Fruit fly (Drosophila melanogaster) whole organism, embryonic: ENCODE results near the gene CG7408.

Experiments
- CG1024 ChIP-seq: fragments of 200-800 bp; sonication (Bioruptor generic); IDR thresholded peaks from 2 replicates; pipeline ENCODE4 v1.3.6; 2022; ENCODE audit warnings: missing biosample characterization, missing genetic modification characterization
- CG10267 ChIP-seq: fragments of 200-800 bp; sonication (Bioruptor generic); optimal IDR thresholded peaks from 2 replicates; lab custom pipeline; 2018; ENCODE audit warnings: missing biosample characterization, mild to moderate bottlenecking, missing genetic modification characterization, moderate library complexity
- CG10431 ChIP-seq: fragments of 200-800 bp; sonication (Bioruptor generic); optimal IDR thresholded peaks from 3 replicates; lab custom pipeline; 2018; ENCODE audit warnings: missing biosample characterization, mild to moderate bottlenecking, missing genetic modification characterization
- CG10565 ChIP-seq: fragments of 200-800 bp; sonication (Bioruptor generic); optimal IDR thresholded peaks from 3 replicates; lab custom pipeline; 2016; ENCODE audit warnings: missing biosample characterization, mild to moderate bottlenecking, missing genetic modification characterization
- CG11085 ChIP-seq: fragments of 200-800 bp; sonication (Bioruptor generic); IDR thresholded peaks from 2 replicates; pipeline ENCODE4 v1.3.6; 2022; ENCODE audit warnings: missing biosample characterization, missing genetic modification characterization
- CG11504 ChIP-seq: fragments of 200-800 bp; sonication (Bioruptor generic); optimal IDR thresholded peaks from 3 replicates; lab custom pipeline; 2019; ENCODE audit warnings: missing biosample characterization, mild to moderate bottlenecking, missing genetic modification characterization, moderate library complexity
- CG12659 ChIP-seq: fragments of 200-800 bp; sonication (Bioruptor generic); optimal IDR thresholded peaks from 3 replicates; lab custom pipeline; 2017; ENCODE audit warnings: mild to moderate bottlenecking, missing biosample characterization, missing genetic modification reagents, missing genetic modification characterization
- CG13296 ChIP-seq: fragments of 200-800 bp; sonication (Bioruptor generic); optimal IDR thresholded peaks from 3 replicates; lab custom pipeline; 2018; ENCODE audit warnings: missing biosample characterization, mild to moderate bottlenecking, missing genetic modification characterization
- CG14710 ChIP-seq: fragments of 200-800 bp; sonication (Bioruptor generic); optimal IDR thresholded peaks from 3 replicates; lab custom pipeline; 2019; ENCODE audit warnings: missing biosample characterization, mild to moderate bottlenecking, missing genetic modification characterization, moderate library complexity
- CG1529 ChIP-seq: fragments of 200-800 bp; sonication (Bioruptor generic); optimal IDR thresholded peaks from 3 replicates; lab custom pipeline; 2018; ENCODE audit warnings: missing biosample characterization, missing genetic modification characterization
- CG1647 ChIP-seq: fragments of 200-800 bp; sonication (Bioruptor generic); optimal IDR thresholded peaks from 3 replicates; lab custom pipeline; 2016; ENCODE audit warnings: missing biosample characterization, missing genetic modification characterization
- CG17186 ChIP-seq: fragments of 200-800 bp; sonication (Bioruptor generic); optimal IDR thresholded peaks from 3 replicates; lab custom pipeline; 2017; ENCODE audit warnings: missing biosample characterization, missing genetic modification reagents, missing genetic modification characterization
- CG17361 ChIP-seq: fragments of 200-800 bp; sonication (Bioruptor generic); IDR thresholded peaks from 3 replicates; pipeline ENCODE4 v1.3.6; 2022; ENCODE audit warnings: missing biosample characterization, missing genetic modification characterization
- CG2129 ChIP-seq: fragments of 200-800 bp; sonication (Bioruptor generic); IDR thresholded peaks from 2 replicates; pipeline ENCODE4 v1.3.6; 2022; ENCODE audit warnings: missing biosample characterization, missing genetic modification characterization; ENCODE audit not compliant: partially characterized antibody
- CG2889 ChIP-seq: fragments of 200-800 bp; sonication (Bioruptor generic); IDR thresholded peaks from 3 replicates; pipeline ENCODE4 v1.3.6; 2022; ENCODE audit warnings: missing biosample characterization, missing genetic modification characterization
- CG3407 ChIP-seq: fragments of 200-800 bp; sonication (Bioruptor generic); optimal IDR thresholded peaks from 2 replicates; lab custom pipeline; 2018; ENCODE audit warnings: missing biosample characterization, mild to moderate bottlenecking, missing genetic modification characterization
- CG3995 ChIP-seq: fragments of 200-800 bp; sonication (Bioruptor generic); optimal IDR thresholded peaks from 3 replicates; lab custom pipeline; 2016; ENCODE audit warnings: missing biosample characterization, missing genetic modification characterization
- CG42726 ChIP-seq: fragments of 200-800 bp; sonication (Bioruptor generic); IDR thresholded peaks from 2 replicates; pipeline ENCODE4 v1.3.6; 2022; ENCODE audit warnings: missing biosample characterization, missing genetic modification characterization; ENCODE audit not compliant: partially characterized antibody
- CG5953 ChIP-seq: fragments of 200-800 bp; sonication (Bioruptor generic); IDR thresholded peaks from 2 replicates; pipeline ENCODE4 v1.3.6; 2022; ENCODE audit warnings: missing biosample characterization, missing genetic modification characterization
- CG9437 ChIP-seq: fragments of 200-800 bp; sonication (Bioruptor generic); optimal IDR thresholded peaks from 2 replicates; lab custom pipeline; 2018; ENCODE audit warnings: missing biosample characterization, mild to moderate bottlenecking, missing genetic modification characterization
- CG9797 ChIP-seq: fragments of 200-800 bp; sonication (Bioruptor generic); optimal IDR thresholded peaks from 3 replicates; lab custom pipeline; 2018; ENCODE audit warnings: missing biosample characterization, mild to moderate bottlenecking, missing genetic modification characterization
- CHES-1-like ChIP-seq: fragments of 200-800 bp; sonication (Bioruptor generic); optimal IDR thresholded peaks from 2 replicates; lab custom pipeline; 2016; ENCODE audit warnings: missing biosample characterization, missing genetic modification characterization
- Chrac-16 ChIP-seq: fragments of 200-800 bp; sonication (Bioruptor generic); optimal IDR thresholded peaks from 3 replicates; lab custom pipeline; 2016; ENCODE audit warnings: missing biosample characterization, missing genetic modification characterization
- Dll ChIP-seq: fragments of 200-800 bp; sonication (Bioruptor generic); IDR thresholded peaks from 4 replicates; pipeline ENCODE4 v1.3.6; 2022; ENCODE audit warnings: missing biosample characterization, missing genetic modification characterization; ENCODE audit not compliant: partially characterized antibody
- Doc3 ChIP-seq: fragments of 200-800 bp; sonication (Bioruptor generic); IDR thresholded peaks from 3 replicates; pipeline ENCODE4 v1.3.6; 2022; ENCODE audit warnings: missing biosample characterization, missing genetic modification characterization; ENCODE audit not compliant: partially characterized antibody
- Ets97D ChIP-seq: fragments of 200-800 bp; sonication (Bioruptor generic); optimal IDR thresholded peaks from 3 replicates; lab custom pipeline; 2016; ENCODE audit warnings: missing biosample characterization, missing genetic modification characterization
- Fer1 ChIP-seq: fragments of 200-800 bp; sonication (Bioruptor generic); optimal IDR thresholded peaks from 2 replicates; lab custom pipeline; 2017; ENCODE audit warnings: missing biosample characterization, mild to moderate bottlenecking, missing genetic modification characterization
- Fer2 ChIP-seq: fragments of 200-800 bp; sonication (Bioruptor generic); optimal IDR thresholded peaks from 2 replicates; lab custom pipeline; 2018; ENCODE audit warnings: missing biosample characterization, mild to moderate bottlenecking, missing genetic modification characterization, moderate library complexity
- Kr ChIP-seq: fragments of 200-800 bp; sonication (Bioruptor generic); optimal IDR thresholded peaks from 2 replicates; lab custom pipeline; 2017; ENCODE audit warnings: missing biosample characterization, mild to moderate bottlenecking, missing genetic modification characterization
- Lim3 ChIP-seq: fragments of 200-800 bp; sonication (Bioruptor generic); IDR thresholded peaks from 2 replicates; pipeline ENCODE4 v1.3.6; 2022; ENCODE audit warnings: missing biosample characterization, missing genetic modification characterization
- Myb ChIP-seq: fragments of 200-800 bp; sonication (Bioruptor generic); optimal IDR thresholded peaks from 2 replicates; lab custom pipeline; 2016; ENCODE audit warnings: missing biosample characterization, missing genetic modification characterization
- Oaz ChIP-seq: fragments of 200-800 bp; sonication (Bioruptor generic); IDR thresholded peaks from 2 replicates; pipeline ENCODE4 v1.3.6; 2022; ENCODE audit warnings: missing biosample characterization, missing genetic modification characterization
- Ptx1 ChIP-seq: fragments of 200-800 bp; sonication (Bioruptor generic); IDR thresholded peaks from 2 replicates; pipeline ENCODE4 v1.3.6; 2022; ENCODE audit warnings: missing biosample characterization, missing genetic modification characterization
- Trl ChIP-seq, 3 experiments: fragments of >200 bp in 2 of 3; fragments of 200-800 bp in 1 of 3; sonication (Bioruptor generic) in 1 of 3; optimal IDR thresholded peaks; 2 replicates in 1 of 3; 3 replicates in 2 of 3; lab custom pipeline; 2016 to 2017; ENCODE audit warnings: missing biosample characterization in 1 of 3, missing genetic modification characterization in 1 of 3
- ap ChIP-seq: fragments of 200-800 bp; sonication (Bioruptor generic); IDR thresholded peaks from 2 replicates; pipeline ENCODE4 v1.3.6; 2022; ENCODE audit warnings: missing biosample characterization, missing genetic modification characterization
- cato ChIP-seq: fragments of 200-800 bp; sonication (Bioruptor generic); optimal IDR thresholded peaks from 2 replicates; lab custom pipeline; 2016; ENCODE audit warnings: missing biosample characterization, missing genetic modification characterization, borderline replicate concordance
- ci ChIP-seq: fragments of 200-800 bp; sonication (Bioruptor generic); IDR thresholded peaks from 3 replicates; pipeline ENCODE4 v1.3.6; 2022; ENCODE audit warnings: missing biosample characterization, missing genetic modification characterization
- crp ChIP-seq, 2 experiments: fragments of 200-800 bp; sonication (Bioruptor generic); optimal IDR thresholded peaks; 2 replicates in 1 of 2; 3 replicates in 1 of 2; lab custom pipeline; 2017; ENCODE audit warnings: missing biosample characterization in 2 of 2, missing genetic modification characterization in 2 of 2, mild to moderate bottlenecking in 1 of 2, moderate library complexity in 1 of 2
- cwo ChIP-seq: fragments of 200-800 bp; sonication (Bioruptor generic); optimal IDR thresholded peaks from 3 replicates; lab custom pipeline; 2017; ENCODE audit warnings: missing biosample characterization, missing genetic modification characterization, mild to moderate bottlenecking, moderate library complexity, missing genetic modification reagents
- en ChIP-seq: fragments of 200-800 bp; sonication (Bioruptor generic); optimal IDR thresholded peaks from 2 replicates; lab custom pipeline; 2016; ENCODE audit warnings: missing biosample characterization, missing genetic modification characterization
- knrl ChIP-seq: fragments of 200-800 bp; sonication (Bioruptor generic); IDR thresholded peaks from 3 replicates; pipeline ENCODE4 v1.3.6; 2022; ENCODE audit warnings: missing biosample characterization, missing genetic modification characterization; ENCODE audit not compliant: partially characterized antibody
- lmd ChIP-seq: fragments of 200-800 bp; sonication (Bioruptor generic); IDR thresholded peaks from 2 replicates; pipeline ENCODE4 v1.3.6; 2022; ENCODE audit warnings: missing biosample characterization, missing genetic modification characterization
- luna ChIP-seq: fragments of 200-800 bp; sonication (Bioruptor generic); optimal IDR thresholded peaks from 2 replicates; lab custom pipeline; 2016; ENCODE audit warnings: missing biosample characterization, missing genetic modification characterization
- sens-2 ChIP-seq: fragments of 200-800 bp; sonication (Bioruptor generic); IDR thresholded peaks from 2 replicates; pipeline ENCODE4 v1.3.6; 2022; ENCODE audit warnings: missing biosample characterization, missing genetic modification characterization
- sisA ChIP-seq: fragments of 200-800 bp; sonication (Bioruptor generic); IDR thresholded peaks from 2 replicates; pipeline ENCODE4 v1.3.6; 2022; ENCODE audit warnings: missing biosample characterization, missing genetic modification characterization
- tup ChIP-seq: fragments of 200-800 bp; sonication (Bioruptor generic); optimal IDR thresholded peaks from 2 replicates; lab custom pipeline; 2016; ENCODE audit warnings: missing biosample characterization, mild to moderate bottlenecking, missing genetic modification characterization, moderate library complexity
- vfl ChIP-seq: fragments of 200-800 bp; sonication (Bioruptor generic); optimal IDR thresholded peaks from 2 replicates; lab custom pipeline; 2016; ENCODE audit warnings: missing biosample characterization, missing genetic modification characterization
- wdn ChIP-seq: fragments of 200-800 bp; sonication (Bioruptor generic); IDR thresholded peaks from 2 replicates; pipeline ENCODE4 v1.3.6; 2022; ENCODE audit warnings: missing biosample characterization, missing genetic modification characterization

CG7408 gene

DNA sequence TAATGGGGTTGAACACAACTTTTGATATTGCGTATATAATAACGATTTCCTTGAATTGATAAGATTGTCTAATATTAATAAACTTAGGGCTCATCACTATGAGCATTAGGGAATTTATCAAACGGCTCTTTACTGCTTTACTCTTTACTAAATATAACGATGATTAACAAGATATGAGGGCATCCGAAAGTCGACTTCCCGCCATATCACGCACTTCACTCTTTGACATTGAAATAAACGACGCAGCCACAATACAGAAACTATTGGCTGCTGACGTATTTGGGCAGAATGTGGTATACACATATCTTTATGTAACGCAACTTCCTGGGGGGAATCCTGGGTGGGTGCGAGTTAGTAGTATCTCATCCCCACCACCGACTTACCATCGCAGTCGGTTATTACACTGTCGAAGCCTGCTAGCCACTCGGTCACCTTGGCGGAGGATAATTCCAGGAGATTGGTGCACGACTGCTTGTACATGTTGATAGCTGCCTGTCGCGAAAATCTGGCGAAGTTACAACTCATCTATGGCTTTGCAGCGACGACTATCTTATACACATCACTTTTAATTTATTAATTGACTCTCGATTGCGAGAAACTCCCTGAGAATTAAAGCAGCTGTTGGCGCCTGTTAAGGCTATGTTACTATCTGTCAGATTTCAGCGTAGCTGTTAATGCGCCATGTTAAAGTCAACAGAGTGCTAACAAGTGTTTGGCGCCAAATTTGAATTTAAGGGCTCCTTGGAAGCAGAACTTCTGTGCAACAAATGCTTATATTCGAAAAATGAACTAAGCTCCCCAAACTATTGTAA lies 35.8 kb upstream of the CG7408 start, which contains the start of gene CG5567 (continued):
- no peak for TF ChIP-seq CG1024
- no peak for TF ChIP-seq en (GFP tag; lab: Kevin White, UChicago)
- TF ChIP-seq CG3995 (GFP tag; lab: Kevin White, UChicago), result no peak
- no peak for TF ChIP-seq CG9797 (GFP tag; lab: Kevin White, UChicago)
- TF ChIP-seq Dll, result no peak
- TF ChIP-seq CG10431, result no peak
- no peak for TF ChIP-seq Kr (GFP tag; lab: Kevin White, UChicago)
- no peak for TF ChIP-seq CG9437
- no peak for TF ChIP-seq CG42726 (GFP tag; lab: Robert Waterston, UW)
- no peak for TF ChIP-seq Chrac-16
- TF ChIP-seq crp (GFP tag; optimal IDR thresholded peaks at IDR 0.05; lab: Kevin White, UChicago), result peak in 1 of 2 experiments; percentile 77
- TF ChIP-seq Fer2 (tag; lab: Kevin White, UChicago), result no peak
- TF ChIP-seq vfl, result no peak
- TF ChIP-seq lmd, result peak; percentile 17; the same call in 1 of the 2 replicates
- no peak for TF ChIP-seq CG13296 (GFP tag; lab: Kevin White, UChicago)
- TF ChIP-seq Fer1 (GFP tag; lab: Kevin White, UChicago), result peak; percentile 64
- no peak for TF ChIP-seq cato (GFP tag; lab: Kevin White, UChicago)
- TF ChIP-seq sisA (GFP tag; lab: Robert Waterston, UW), result no peak
- TF ChIP-seq CG1529, result no peak
- no peak for TF ChIP-seq CG14710
- peak; percentile 41 for TF ChIP-seq CHES-1-like
- TF ChIP-seq CG10267 (tag; lab: Kevin White, UChicago), result no peak
- peak; percentile 16 for TF ChIP-seq Ets97D
- TF ChIP-seq CG17361 (GFP tag; lab: Robert Waterston, UW), result no peak
- peak; percentile 20 for TF ChIP-seq CG12659 (GFP tag; lab: Kevin White, UChicago)
- TF ChIP-seq CG11504 (tag; lab: Kevin White, UChicago), result no peak
- no peak for TF ChIP-seq CG5953 (GFP tag; lab: Robert Waterston, UW)
- TF ChIP-seq Myb (GFP tag; lab: Kevin White, UChicago), result no peak
- TF ChIP-seq luna (GFP tag; lab: Kevin White, UChicago), result no peak
- no peak for TF ChIP-seq CG17186 (GFP tag; lab: Kevin White, UChicago)
- TF ChIP-seq Ptx1 (GFP tag; lab: Robert Waterston, UW), result no peak
- no peak for TF ChIP-seq CG2129 (GFP tag; lab: Robert Waterston, UW)
- TF ChIP-seq CG1647 (GFP tag; lab: Kevin White, UChicago), result no peak
- TF ChIP-seq CG3407 (GFP tag; lab: Kevin White, UChicago), result no peak
- TF ChIP-seq knrl (GFP tag; lab: Robert Waterston, UW), result no peak
- 0 out of 3 replicates have a peak, but pooled peaks have one; percentile 37 for TF ChIP-seq ci
- TF ChIP-seq Lim3 (GFP tag; lab: Robert Waterston, UW), result no peak
- no peak for TF ChIP-seq CG10565 (GFP tag; lab: Kevin White, UChicago)
- no peak for TF ChIP-seq Doc3
- TF ChIP-seq Trl (optimal IDR thresholded peaks at IDR 0.05; lab: Kevin White, UChicago), result no peak
- TF ChIP-seq Trl (GFP tag; optimal IDR thresholded peaks at IDR 0.05; lab: Kevin White, UChicago), result no peak
- TF ChIP-seq sens-2 (GFP tag; lab: Robert Waterston, UW), result no peak
- no peak for TF ChIP-seq tup (GFP tag; lab: Kevin White, UChicago)
- no peak for TF ChIP-seq wdn
- TF ChIP-seq cwo (GFP tag; lab: Kevin White, UChicago), result no peak
- no peak for TF ChIP-seq ap
- no peak for TF ChIP-seq Oaz (GFP tag; lab: Robert Waterston, UW)
- TF ChIP-seq CG11085 (GFP tag; lab: Robert Waterston, UW), result no peak
- no peak for TF ChIP-seq CG2889 (GFP tag; lab: Robert Waterston, UW)
